Worm (Caenorhabditis elegans): ENCODE measurements around the gene abcf-2.

The abcf-2 gene

DNA sequence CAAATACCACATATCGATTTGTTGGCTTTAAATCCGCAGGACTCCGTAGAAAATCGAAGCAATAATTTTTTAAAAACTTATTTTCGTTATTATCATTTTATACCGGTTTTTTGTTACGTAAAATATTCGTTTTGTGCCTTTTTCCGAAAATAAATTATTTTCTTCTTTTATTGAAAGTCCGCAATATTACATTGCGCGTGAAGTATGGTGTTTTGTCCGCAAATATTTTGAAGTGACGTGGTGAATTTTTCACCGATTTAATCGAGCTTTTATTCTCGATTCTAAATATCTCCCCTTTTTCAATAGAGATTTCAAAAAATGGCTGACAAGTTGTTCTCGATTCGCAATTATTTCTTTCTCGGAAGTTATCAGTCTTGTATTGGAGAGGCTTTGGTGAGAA, 36.0 kb downstream of the abcf-2 start, which contains the start of gene cope-1:
TSS of gene cope-1 (plus strand) at position 229 of the 400 bp plus-strand sequence.
- TF ChIP-seq flt-1 (GFP tag; IDR thresholded peaks at IDR 0.05) = no peak
- no peak for TF ChIP-seq tra-4 (tag; optimal IDR thresholded peaks at IDR 0.05)

DNA sequence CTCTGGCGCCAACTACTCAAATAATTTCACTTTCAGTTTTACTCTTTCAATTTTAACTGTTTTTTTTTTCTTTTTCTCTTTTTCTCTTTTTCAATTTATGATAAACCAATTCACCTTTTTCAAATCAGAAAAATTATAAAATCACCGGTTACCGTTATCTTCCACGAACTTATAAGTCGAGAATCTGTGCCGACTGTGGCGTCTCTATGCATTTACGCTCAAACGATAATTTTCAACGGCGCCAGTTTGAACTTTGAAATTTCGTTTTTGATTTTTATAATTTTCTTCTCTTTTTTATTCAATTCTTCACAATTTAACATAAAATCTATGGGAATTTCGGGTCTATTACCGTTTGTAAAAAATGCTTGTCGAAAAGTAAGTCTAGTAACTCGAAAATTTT, 38.6 kb downstream of the abcf-2 start, which contains the start of gene exo-1:
TSS of gene exo-1 (plus strand) at position 101 of the 400 bp plus-strand sequence.
- TF ChIP-seq aly-1 (tag; optimal IDR thresholded peaks at IDR 0.05) (no peak), hmg-4 (GFP tag; optimal IDR thresholded peaks at IDR 0.05) (no peak), pes-1 (GFP tag; IDR thresholded peaks at IDR 0.05) (no peak), ets-7 (tag; optimal IDR thresholded peaks at IDR 0.05) (no peak), flt-1 (GFP tag; IDR thresholded peaks at IDR 0.05) (no peak), ama-1 (optimal IDR thresholded peaks at IDR 0.05) (no peak), ceh-13 (GFP tag; optimal IDR thresholded peaks at IDR 0.05) (no peak), hmbx-1 (tag; optimal IDR thresholded peaks at IDR 0.05) (no peak), hnd-1 (tag; optimal IDR thresholded peaks at IDR 0.05) (no peak), scrt-1 (GFP tag; IDR thresholded peaks at IDR 0.05) (no peak), ceh-36 (tag; optimal IDR thresholded peaks at IDR 0.05) (no peak), tra-4 (tag; optimal IDR thresholded peaks at IDR 0.05) (no peak)

DNA sequence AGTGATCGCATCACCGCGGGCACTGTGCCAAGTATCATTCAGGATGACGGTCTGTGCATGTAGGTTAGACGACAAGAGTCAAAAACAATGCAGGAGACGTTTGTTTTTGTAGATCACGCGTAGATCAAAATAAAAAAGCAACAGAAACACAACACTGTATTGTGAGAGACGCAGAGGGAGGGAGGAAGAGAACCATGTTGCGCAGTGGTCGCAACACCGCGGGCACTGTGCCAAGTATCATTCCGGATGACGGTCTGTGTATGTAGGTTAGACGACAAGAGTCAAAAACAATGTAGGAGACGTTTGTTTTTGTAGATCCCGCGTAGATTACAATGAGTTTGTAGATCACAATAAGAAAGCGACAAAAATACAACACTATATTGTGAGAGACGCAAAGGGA, 43.1 kb downstream of the abcf-2 start:
- TF ChIP-seq scrt-1 (GFP tag; IDR thresholded peaks at IDR 0.05) (no peak), tbx-11 (GFP tag; IDR thresholded peaks at IDR 0.05) (no peak), hmg-4 (GFP tag; optimal IDR thresholded peaks at IDR 0.05) (no peak), B0310.2 (tag; optimal IDR thresholded peaks at IDR 0.05) (no peak), ets-7 (tag; optimal IDR thresholded peaks at IDR 0.05) (no peak), ceh-13 (GFP tag; optimal IDR thresholded peaks at IDR 0.05) (no peak), hmbx-1 (tag; optimal IDR thresholded peaks at IDR 0.05) (no peak), hnd-1 (tag; optimal IDR thresholded peaks at IDR 0.05) (no peak), ama-1 (optimal IDR thresholded peaks at IDR 0.05) (no peak), ceh-36 (tag; optimal IDR thresholded peaks at IDR 0.05) (no peak), F13C5.2 (tag; optimal IDR thresholded peaks at IDR 0.05) (no peak), flt-1 (GFP tag; IDR thresholded peaks at IDR 0.05) (no peak)

ce11 chrIII:13411202-13411601, 50.8 kb downstream of the abcf-2 start:
- no peak for TF ChIP-seq ama-1 (optimal IDR thresholded peaks at IDR 0.05)
- TF ChIP-seq tra-4 (tag; optimal IDR thresholded peaks at IDR 0.05) = no peak
- no peak for TF ChIP-seq hnd-1 (tag; optimal IDR thresholded peaks at IDR 0.05)
- TF ChIP-seq pes-1 (GFP tag; IDR thresholded peaks at IDR 0.05) = no peak

DNA sequence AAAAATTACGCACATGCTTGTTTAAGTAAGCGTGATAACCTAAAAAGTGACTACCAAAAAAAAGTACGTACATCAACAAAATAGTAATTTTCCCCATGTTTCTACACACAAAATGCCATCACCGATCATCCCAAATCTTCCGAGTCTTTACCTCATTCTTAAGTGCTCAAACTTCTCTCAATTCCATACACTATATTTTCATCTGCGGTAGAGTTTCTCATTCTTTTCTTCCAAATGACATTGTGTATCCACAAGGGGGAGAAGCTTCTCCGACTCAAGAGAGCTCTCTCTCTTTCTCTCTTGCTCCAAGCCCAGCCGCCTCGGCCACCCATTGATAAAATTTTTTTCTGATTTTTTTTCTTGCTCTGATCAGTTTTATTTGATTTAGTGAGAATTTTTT, 52.5 kb downstream of the abcf-2 start, which contains the start of gene myo-6:
TSS of gene myo-6 (plus strand) at position 301 of the 400 bp plus-strand sequence.
- no peak for TF ChIP-seq pes-1 (GFP tag; IDR thresholded peaks at IDR 0.05)

All from whole organism, early embryonic.